Worm (Caenorhabditis elegans) whole organism, L4 larva: Measurements from ENCODE around the gene srd-26.
A peak's percentile ranks its signal among the peaks of the same experiment; 100 is the strongest.

Source experiments
- D1046.2 ChIP-seq: fragments of 200-800 bp; sonication (Bioruptor generic); IDR thresholded peaks from 2 replicates; pipeline ENCODE4 v1.3.6; 2022; ENCODE audit warnings: missing genetic modification characterization, missing compliant biosample characterization
- F10B5.3 ChIP-seq: sonication (generic microtip); optimal IDR thresholded peaks from 2 replicates; lab custom pipeline; 2016; ENCODE audit warnings: mild to moderate bottlenecking, missing genetic modification characterization, missing compliant biosample characterization
- F44E2.7 ChIP-seq: fragments of 200-800 bp; sonication (Bioruptor generic); IDR thresholded peaks from 2 replicates; pipeline ENCODE4 v2.1.2; 2022; ENCODE audit warnings: missing genetic modification characterization, missing compliant biosample characterization
- F49E8.2 ChIP-seq: sonication (generic microtip); optimal IDR thresholded peaks from 2 replicates; lab custom pipeline; 2016; ENCODE audit warnings: missing compliant biosample characterization, mild to moderate bottlenecking, missing genetic modification characterization, borderline replicate concordance
- R02D3.7 ChIP-seq: fragments of 150-350 bp; sonication (generic microtip); optimal IDR thresholded peaks from 3 replicates; lab custom pipeline; 2014; ENCODE audit warnings: missing biosample characterization, missing genetic modification characterization
- T26A8.4 ChIP-seq: fragments of 200-800 bp; sonication (Bioruptor generic); IDR thresholded peaks from 2 replicates; pipeline ENCODE4 v1.3.6; 2022; ENCODE audit warnings: missing genetic modification characterization, missing compliant biosample characterization
- Y75B8A.6 ChIP-seq: fragments of 200-800 bp; sonication (Bioruptor generic); IDR thresholded peaks from 2 replicates; pipeline ENCODE4 v1.3.6; 2022; ENCODE audit warnings: missing genetic modification reagents, missing genetic modification characterization, missing compliant biosample characterization
- ZK337.2 ChIP-seq: fragments of 200-800 bp; sonication (Bioruptor generic); IDR thresholded peaks from 2 replicates; pipeline ENCODE4 v1.3.6; 2022; ENCODE audit warnings: missing genetic modification reagents, missing genetic modification characterization, missing compliant biosample characterization
- aha-1 ChIP-seq: fragments of 150-350 bp; peaks from one replicate; lab custom pipeline; 2014; ENCODE audit warnings: missing biosample characterization, missing genetic modification characterization
- ceh-44 ChIP-seq: fragments of 200-800 bp; sonication (Bioruptor generic); IDR thresholded peaks from 2 replicates; pipeline ENCODE4 v1.3.6; 2022; ENCODE audit warnings: missing genetic modification reagents, missing genetic modification characterization, missing compliant biosample characterization
- ceh-62 ChIP-seq: sonication (generic microtip); optimal IDR thresholded peaks from 2 replicates; lab custom pipeline; 2017; ENCODE audit warnings: missing biosample characterization, missing genetic modification characterization
- daf-12 ChIP-seq: fragments of 150-350 bp; optimal IDR thresholded peaks from 2 replicates; lab custom pipeline; 2014; ENCODE audit warnings: missing biosample characterization, missing genetic modification reagents, missing genetic modification characterization
- daf-16 ChIP-seq, 3 experiments: sonication (generic microtip); optimal IDR thresholded peaks; 2 replicates each; lab custom pipeline; 2016 to 2017; ENCODE audit warnings: missing genetic modification characterization in 3 of 3, missing genetic modification reagents in 3 of 3, mild to moderate bottlenecking in 2 of 3, missing compliant biosample characterization in 2 of 3, missing biosample characterization in 1 of 3, moderate library complexity in 1 of 3
- daf-19 ChIP-seq: fragments of 200-800 bp; sonication (Bioruptor generic); conservative IDR thresholded peaks from 2 replicates; pipeline ENCODE4 v1.3.6; 2022; ENCODE audit warnings: missing genetic modification characterization, missing compliant biosample characterization
- dpl-1 ChIP-seq: fragments of 150-350 bp; optimal IDR thresholded peaks from 2 replicates; lab custom pipeline; 2014; ENCODE audit warnings: missing biosample characterization, missing genetic modification reagents, missing genetic modification characterization
- duxl-1 ChIP-seq: sonication (generic microtip); optimal IDR thresholded peaks from 2 replicates; lab custom pipeline; 2016; ENCODE audit warnings: mild to moderate bottlenecking, missing genetic modification characterization, moderate library complexity, missing compliant biosample characterization; ENCODE audit not compliant: poor library complexity
- dve-1 ChIP-seq: sonication (generic microtip); optimal IDR thresholded peaks from 2 replicates; lab custom pipeline; 2017; ENCODE audit warnings: antibody characterized with exemption, mild to moderate bottlenecking, missing genetic modification characterization, missing compliant biosample characterization; ENCODE audit not compliant: insufficient read depth
- fkh-10 ChIP-seq: fragments of 150-350 bp; optimal IDR thresholded peaks from 2 replicates; lab custom pipeline; 2014; ENCODE audit warnings: missing biosample characterization, missing genetic modification reagents, missing genetic modification characterization
- fos-1 ChIP-seq: fragments of 150-350 bp; optimal IDR thresholded peaks from 2 replicates; lab custom pipeline; 2014; ENCODE audit warnings: missing biosample characterization, missing genetic modification characterization
- hlh-11 ChIP-seq: fragments of 200-800 bp; sonication (Bioruptor generic); optimal IDR thresholded peaks from 2 replicates; lab custom pipeline; 2018; ENCODE audit warnings: mild to moderate bottlenecking, missing genetic modification characterization, missing compliant biosample characterization
- hlh-30 ChIP-seq: sonication (generic microtip); optimal IDR thresholded peaks from 2 replicates; lab custom pipeline; 2017; ENCODE audit warnings: antibody characterized with exemption, mild to moderate bottlenecking, missing genetic modification characterization, missing compliant biosample characterization; ENCODE audit not compliant: insufficient read depth
- jun-1 ChIP-seq: fragments of 150-350 bp; optimal IDR thresholded peaks from 2 replicates; lab custom pipeline; 2014; ENCODE audit warnings: missing biosample characterization, missing genetic modification reagents, missing genetic modification characterization
- lin-1 ChIP-seq: fragments of 200-800 bp; sonication (Bioruptor generic); IDR thresholded peaks from 2 replicates; pipeline ENCODE4 v1.3.6; 2022; ENCODE audit warnings: missing genetic modification reagents, missing genetic modification characterization, missing compliant biosample characterization
- lin-13 ChIP-seq: fragments of 150-350 bp; optimal IDR thresholded peaks from 2 replicates; lab custom pipeline; 2014; ENCODE audit warnings: missing biosample characterization, missing genetic modification reagents, missing genetic modification characterization
- lin-15B ChIP-seq: fragments of 150-350 bp; sonication (generic microtip); optimal IDR thresholded peaks from 3 replicates; lab custom pipeline; 2014; ENCODE audit warnings: missing biosample characterization, missing genetic modification characterization
- lin-29 ChIP-seq: fragments of 200-800 bp; sonication (Bioruptor generic); IDR thresholded peaks from 2 replicates; pipeline ENCODE4 v1.3.6; 2022; ENCODE audit warnings: missing genetic modification reagents, missing genetic modification characterization, missing compliant biosample characterization
- lin-38 ChIP-seq: fragments of 200-800 bp; sonication (Bioruptor generic); IDR thresholded peaks from 2 replicates; pipeline ENCODE4 v1.3.6; 2022; ENCODE audit warnings: missing genetic modification reagents, missing genetic modification characterization, missing compliant biosample characterization
- lir-3 ChIP-seq: sonication (generic microtip); optimal IDR thresholded peaks from 2 replicates; lab custom pipeline; 2016; ENCODE audit warnings: mild to moderate bottlenecking, missing genetic modification characterization, missing compliant biosample characterization
- madf-5 ChIP-seq, 2 experiments: fragments of 200-800 bp; sonication (Bioruptor generic); IDR thresholded peaks; 2 replicates each; pipeline ENCODE4 v1.3.6; 2022; ENCODE audit warnings: missing compliant biosample characterization in 2 of 2, missing genetic modification characterization in 2 of 2
- mdt-29 ChIP-seq: fragments of 200-800 bp; sonication (Bioruptor generic); IDR thresholded peaks from 2 replicates; pipeline ENCODE4 v1.3.6; 2022; ENCODE audit warnings: missing genetic modification reagents, missing genetic modification characterization, missing compliant biosample characterization
- mep-1 ChIP-seq: fragments of 150-350 bp; sonication (generic microtip); optimal IDR thresholded peaks from 3 replicates; lab custom pipeline; 2014; ENCODE audit warnings: missing biosample characterization, missing genetic modification characterization
- mxl-3 ChIP-seq: fragments of 200-800 bp; sonication (Bioruptor generic); optimal IDR thresholded peaks from 2 replicates; lab custom pipeline; 2018; ENCODE audit warnings: mild to moderate bottlenecking, missing genetic modification characterization, missing compliant biosample characterization
- nhr-102 ChIP-seq: sonication (generic microtip); optimal IDR thresholded peaks from 2 replicates; lab custom pipeline; 2016; ENCODE audit warnings: mild to moderate bottlenecking, missing genetic modification characterization, moderate library complexity, missing compliant biosample characterization
- nhr-111 ChIP-seq: fragments of 200-800 bp; sonication (Bioruptor generic); optimal IDR thresholded peaks from 2 replicates; lab custom pipeline; 2018; ENCODE audit warnings: mild to moderate bottlenecking, missing genetic modification characterization, missing compliant biosample characterization
- nhr-237 ChIP-seq: sonication (generic microtip); optimal IDR thresholded peaks from 2 replicates; lab custom pipeline; 2017; ENCODE audit warnings: missing biosample characterization, missing genetic modification characterization
- nhr-25 ChIP-seq: sonication (generic microtip); optimal IDR thresholded peaks from 2 replicates; lab custom pipeline; 2017; ENCODE audit warnings: missing genetic modification characterization, mild to moderate bottlenecking, missing compliant biosample characterization, antibody characterized with exemption, moderate library complexity, borderline replicate concordance; ENCODE audit not compliant: insufficient read depth
- nhr-28 ChIP-seq: fragments of 150-350 bp; optimal IDR thresholded peaks from 2 replicates; lab custom pipeline; 2014; ENCODE audit warnings: missing biosample characterization, missing genetic modification characterization
- nhr-41 ChIP-seq: fragments of 200-800 bp; sonication (Bioruptor generic); IDR thresholded peaks from 2 replicates; pipeline ENCODE4 v1.3.6; 2022; ENCODE audit warnings: missing genetic modification reagents, missing genetic modification characterization, missing compliant biosample characterization
- nhr-42 ChIP-seq: fragments of 200-800 bp; sonication (Bioruptor generic); IDR thresholded peaks from 2 replicates; pipeline ENCODE4 v1.3.6; 2022; ENCODE audit warnings: missing genetic modification characterization, missing compliant biosample characterization
- nhr-6 ChIP-seq: fragments of 150-350 bp; optimal IDR thresholded peaks from 2 replicates; lab custom pipeline; 2014; ENCODE audit warnings: missing biosample characterization, missing genetic modification characterization
- rbr-2 ChIP-seq: sonication (generic microtip); optimal IDR thresholded peaks from 2 replicates; lab custom pipeline; 2016; ENCODE audit warnings: missing genotype, missing genetic modification characterization, missing compliant biosample characterization
- saeg-2 ChIP-seq: fragments of 200-800 bp; sonication (Bioruptor generic); IDR thresholded peaks from 2 replicates; pipeline ENCODE4 v1.3.6; 2022; ENCODE audit warnings: missing genetic modification reagents, missing genetic modification characterization, missing compliant biosample characterization
- sdz-12 ChIP-seq: fragments of 200-800 bp; sonication (Bioruptor generic); optimal IDR thresholded peaks from 2 replicates; lab custom pipeline; 2018; ENCODE audit warnings: mild to moderate bottlenecking, missing genetic modification characterization, missing compliant biosample characterization
- set-16 ChIP-seq: fragments of 200-800 bp; sonication (Bioruptor generic); IDR thresholded peaks from 2 replicates; pipeline ENCODE4 v1.3.6; 2022; ENCODE audit warnings: missing genetic modification reagents, missing genetic modification characterization, missing compliant biosample characterization
- skn-1 ChIP-seq: fragments of 150-350 bp; optimal IDR thresholded peaks from 2 replicates; lab custom pipeline; 2014; ENCODE audit warnings: missing biosample characterization, missing genetic modification characterization
- snpc-4 ChIP-seq: fragments of 150-350 bp; optimal IDR thresholded peaks from 2 replicates; lab custom pipeline; 2014; ENCODE audit warnings: missing biosample characterization, missing genetic modification characterization
- unc-130 ChIP-seq: sonication (generic microtip); optimal IDR thresholded peaks from 2 replicates; lab custom pipeline; 2016; ENCODE audit warnings: missing genetic modification reagents, missing genetic modification characterization, missing compliant biosample characterization
- zfp-2 ChIP-seq: sonication (generic microtip); optimal IDR thresholded peaks from 2 replicates; lab custom pipeline; 2016; ENCODE audit warnings: mild to moderate bottlenecking, missing genetic modification characterization, missing compliant biosample characterization
- zfp-3 ChIP-seq: fragments of 200-800 bp; sonication (Bioruptor generic); conservative IDR thresholded peaks from 2 replicates; pipeline ENCODE4 v1.3.6; 2022; ENCODE audit warnings: missing genetic modification reagents, missing genetic modification characterization, missing compliant biosample characterization
- zip-2 ChIP-seq: fragments of 150-350 bp; optimal IDR thresholded peaks from 2 replicates; lab custom pipeline; 2014; ENCODE audit warnings: missing biosample characterization, missing genetic modification characterization
- ztf-7 ChIP-seq: fragments of 150-350 bp; optimal IDR thresholded peaks from 2 replicates; lab custom pipeline; 2014; ENCODE audit warnings: missing biosample characterization, missing genetic modification characterization

srd-26 gene

DNA sequence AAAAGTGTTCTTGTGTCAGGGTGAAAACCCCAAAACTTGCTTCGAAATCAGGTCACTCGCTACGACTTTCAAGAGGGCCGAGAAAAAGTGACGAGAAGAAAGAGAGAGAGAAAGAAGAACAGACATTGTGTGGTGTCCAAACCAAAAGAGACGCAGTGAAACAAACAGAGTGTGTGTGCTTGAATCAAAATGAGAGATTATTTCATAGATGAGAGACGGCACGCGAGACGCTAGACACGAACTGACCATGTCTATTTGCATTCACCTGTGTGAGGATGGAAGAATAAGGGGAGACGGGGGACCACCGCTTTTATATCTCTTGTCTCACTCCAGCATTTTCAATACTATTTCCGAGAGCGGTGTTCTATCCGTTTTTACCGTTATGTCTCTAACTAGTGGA lies 26.7 kb downstream of the srd-26 start (continued):
- TF ChIP-seq nhr-42 (no peak), Y75B8A.6 (no peak), ztf-7 (tag; lab: Kevin White, UChicago) (no peak), R02D3.7 (tag; lab: Kevin White, UChicago) (no peak), duxl-1 (tag; lab: Kevin White, UChicago) (no peak), ceh-44 (GFP tag; lab: Robert Waterston, UW) (no peak), daf-12 (tag; lab: Kevin White, UChicago) (no peak), lin-1 (GFP tag; lab: Robert Waterston, UW) (no peak), nhr-237 (tag; lab: Kevin White, UChicago) (no peak), saeg-2 (GFP tag; lab: Robert Waterston, UW) (no peak), zip-2 (tag; lab: Kevin White, UChicago) (no peak), F10B5.3 (no peak), rbr-2 (peak; percentile 58), lin-13 (GFP tag; lab: Kevin White, UChicago) (no peak), D1046.2 (GFP tag; lab: Robert Waterston, UW) (no peak), fkh-10 (GFP tag; lab: Kevin White, UChicago) (no peak), nhr-41 (no peak), daf-19 (GFP tag; lab: Robert Waterston, UW) (no peak), nhr-102 (tag; lab: Kevin White, UChicago) (peak; percentile 4), nhr-25 (tag; lab: Kevin White, UChicago) (no peak), T26A8.4 (GFP tag; lab: Robert Waterston, UW) (peak; percentile 35; the same call in 1 of the 2 replicates), sdz-12 (no peak), ceh-62 (tag; lab: Kevin White, UChicago) (no peak), hlh-11 (tag; lab: Kevin White, UChicago) (peak; percentile 89), dve-1 (peak; percentile 65), unc-130 (GFP tag; lab: Kevin White, UChicago) (no peak), fos-1 (tag; lab: Kevin White, UChicago) (no peak), set-16 (GFP tag; lab: Robert Waterston, UW) (no peak), hlh-30 (tag; lab: Kevin White, UChicago) (peak; percentile 75), daf-16 (GFP tag; optimal IDR thresholded peaks at IDR 0.05; lab: Kevin White, UChicago) (no peak), daf-16 (tag; optimal IDR thresholded peaks at IDR 0.05; lab: Kevin White, UChicago) (peak; percentile 34), nhr-111 (GFP tag; lab: Kevin White, UChicago) (no peak), lin-38 (GFP tag; lab: Robert Waterston, UW) (0 out of 2 replicates have a peak, but pooled peaks have one; percentile 27), lin-15B (tag; lab: Kevin White, UChicago) (no peak), zfp-3 (GFP tag; lab: Robert Waterston, UW) (no peak), F44E2.7 (GFP tag; lab: Robert Waterston, UW) (no peak), F49E8.2 (no peak), skn-1 (tag; lab: Kevin White, UChicago) (no peak), mdt-29 (GFP tag; lab: Robert Waterston, UW) (no peak), nhr-6 (tag; lab: Kevin White, UChicago) (peak; percentile 97), dpl-1 (peak; percentile 48), zfp-2 (tag; lab: Kevin White, UChicago) (no peak), snpc-4 (tag; lab: Kevin White, UChicago) (no peak), lin-29 (no peak), nhr-28 (tag; lab: Kevin White, UChicago) (peak; percentile 83), mep-1 (tag; lab: Kevin White, UChicago) (peak; percentile 78), mxl-3 (GFP tag; lab: Kevin White, UChicago) (peak; percentile 81), aha-1 (tag; lab: Kevin White, UChicago) (peak; percentile 84), madf-5 (GFP tag; IDR thresholded peaks at IDR 0.05; lab: Robert Waterston, UW) (no peak), lir-3 (tag; lab: Kevin White, UChicago) (no peak), jun-1 (no peak), ZK337.2 (GFP tag; lab: Robert Waterston, UW) (no peak)
